Fruit fly (Drosophila melanogaster) whole organism, embryonic: Measurements from ENCODE around the gene tweek.

Experiments used
- CG15011 ChIP-seq: fragments of 200-800 bp; sonication (Bioruptor generic); optimal IDR thresholded peaks from 3 replicates; lab custom pipeline; 2018; ENCODE audit warnings: missing biosample characterization, mild to moderate bottlenecking, missing genetic modification characterization
- CG15514 ChIP-seq: fragments of 200-800 bp; sonication (Bioruptor generic); optimal IDR thresholded peaks from 3 replicates; lab custom pipeline; 2017; ENCODE audit warnings: missing biosample characterization, missing genetic modification characterization, mild to moderate bottlenecking, moderate library complexity, missing genetic modification reagents
- CG1832 ChIP-seq: fragments of 200-800 bp; sonication (Bioruptor generic); optimal IDR thresholded peaks from 2 replicates; lab custom pipeline; 2017; ENCODE audit warnings: missing biosample characterization, mild to moderate bottlenecking, missing genetic modification characterization, inconsistent platforms
- CG2120 ChIP-seq: fragments of 200-800 bp; sonication (Bioruptor generic); optimal IDR thresholded peaks from 3 replicates; lab custom pipeline; 2016; ENCODE audit warnings: missing biosample characterization, missing genetic modification characterization
- CG4730 ChIP-seq: fragments of 200-800 bp; sonication (Bioruptor generic); IDR thresholded peaks from 2 replicates; pipeline ENCODE4 v1.3.6; 2022; ENCODE audit warnings: missing biosample characterization, missing genetic modification characterization
- CG7556 ChIP-seq: fragments of 200-800 bp; sonication (Bioruptor generic); optimal IDR thresholded peaks from 2 replicates; lab custom pipeline; 2017; ENCODE audit warnings: missing biosample characterization, mild to moderate bottlenecking, missing genetic modification characterization
- CHES-1-like ChIP-seq: fragments of 200-800 bp; sonication (Bioruptor generic); optimal IDR thresholded peaks from 2 replicates; lab custom pipeline; 2016; ENCODE audit warnings: missing biosample characterization, missing genetic modification characterization
- Meics ChIP-seq: fragments of 200-800 bp; sonication (Bioruptor generic); optimal IDR thresholded peaks from 2 replicates; lab custom pipeline; 2017; ENCODE audit warnings: missing biosample characterization, mild to moderate bottlenecking, missing genetic modification characterization
- Ptx1 ChIP-seq: fragments of 200-800 bp; sonication (Bioruptor generic); IDR thresholded peaks from 2 replicates; pipeline ENCODE4 v1.3.6; 2022; ENCODE audit warnings: missing biosample characterization, missing genetic modification characterization
- lab ChIP-seq: fragments of 200-800 bp; sonication (Bioruptor generic); optimal IDR thresholded peaks from 3 replicates; lab custom pipeline; 2017; ENCODE audit warnings: missing biosample characterization, missing genetic modification characterization, mild to moderate bottlenecking, moderate library complexity, missing genetic modification reagents
- slbo ChIP-seq: fragments of 200-800 bp; sonication (Bioruptor generic); IDR thresholded peaks from 2 replicates; pipeline ENCODE4 v1.3.6; 2022; ENCODE audit warnings: missing biosample characterization, missing genetic modification characterization

The tweek gene

dm6 chr2L:16921825-16922224 is 33.5 kb downstream of the tweek start (continued):
- TF ChIP-seq CHES-1-like (GFP tag; lab: Kevin White, UChicago) (no peak), Ptx1 (GFP tag; lab: Robert Waterston, UW) (peak; percentile 37; the same call in 1 of the 2 replicates), CG7556 (peak; percentile 22), Meics (GFP tag; lab: Kevin White, UChicago) (peak; percentile 22), CG1832 (GFP tag; lab: Kevin White, UChicago) (no peak), CG15011 (GFP tag; lab: Kevin White, UChicago) (no peak), CG15514 (GFP tag; lab: Kevin White, UChicago) (peak; percentile 22), slbo (GFP tag; lab: Robert Waterston, UW) (peak; percentile 2; the same call in 1 of the 2 replicates), CG4730 (no peak), lab (GFP tag; lab: Kevin White, UChicago) (peak; percentile 40), CG2120 (GFP tag; lab: Kevin White, UChicago) (peak; percentile 52)
